Worm (Caenorhabditis elegans) whole organism, L3 larva: ENCODE measurements around the gene T05A1.5.
A peak's percentile ranks its signal among the peaks of the same experiment; 100 is the strongest.

ENCODE experiments used
- ZK546.5 ChIP-seq: sonication (generic microtip); optimal IDR thresholded peaks from 2 replicates; lab custom pipeline; 2017; ENCODE audit warnings: missing biosample characterization, missing genetic modification characterization
- ceh-28 ChIP-seq: fragments of 150-350 bp; optimal IDR thresholded peaks from 2 replicates; lab custom pipeline; 2014; ENCODE audit warnings: missing biosample characterization, missing genetic modification reagents, missing genetic modification characterization
- ceh-82 ChIP-seq: fragments of 150-350 bp; optimal IDR thresholded peaks from 2 replicates; lab custom pipeline; 2014; ENCODE audit warnings: missing biosample characterization, missing genetic modification characterization
- ceh-9 ChIP-seq: sonication (generic microtip); optimal IDR thresholded peaks from 2 replicates; lab custom pipeline; 2018; ENCODE audit warnings: missing biosample characterization, missing genetic modification characterization
- egl-27 ChIP-seq: sonication (generic microtip); optimal IDR thresholded peaks from 4 replicates; lab custom pipeline; 2017; ENCODE audit warnings: missing biosample characterization, missing genetic modification reagents, missing genetic modification characterization
- egl-5 ChIP-seq: fragments of 150-350 bp; optimal IDR thresholded peaks from 2 replicates; lab custom pipeline; 2017; ENCODE audit warnings: missing biosample characterization, missing genetic modification reagents, missing genetic modification characterization, inconsistent platforms
- elt-1 ChIP-seq: fragments of 150-350 bp; optimal IDR thresholded peaks from 2 replicates; lab custom pipeline; 2014; ENCODE audit warnings: missing biosample characterization, missing genetic modification characterization
- elt-2 ChIP-seq: sonication (generic microtip); optimal IDR thresholded peaks from 2 replicates; lab custom pipeline; 2016; ENCODE audit warnings: missing genetic modification reagents, mild to moderate bottlenecking, missing genetic modification characterization, missing compliant biosample characterization
- elt-3 ChIP-seq, 3 experiments: fragments of 150-350 bp in 1 of 3; sonication (generic microtip) in 2 of 3; optimal IDR thresholded peaks; 2 replicates in 2 of 3; 4 replicates in 1 of 3; lab custom pipeline; 2014 to 2017; ENCODE audit warnings: missing biosample characterization in 3 of 3, missing genetic modification characterization in 3 of 3
- eor-1 ChIP-seq, 2 experiments: fragments of 150-350 bp; optimal IDR thresholded peaks; 2 replicates each; lab custom pipeline; 2014 to 2018; ENCODE audit warnings: missing biosample characterization in 2 of 2, missing genetic modification characterization in 2 of 2
- fkh-10 ChIP-seq: sonication (generic microtip); optimal IDR thresholded peaks from 2 replicates; lab custom pipeline; 2017; ENCODE audit warnings: missing biosample characterization, missing genetic modification reagents, missing genetic modification characterization
- fkh-2 ChIP-seq: fragments of 150-350 bp; optimal IDR thresholded peaks from 2 replicates; lab custom pipeline; 2014; ENCODE audit warnings: missing biosample characterization, missing genetic modification reagents, missing genetic modification characterization
- jun-1 ChIP-seq: fragments of 150-350 bp; optimal IDR thresholded peaks from 2 replicates; lab custom pipeline; 2014; ENCODE audit warnings: missing biosample characterization, missing genetic modification reagents, missing genetic modification characterization
- lin-15B ChIP-seq: fragments of 150-350 bp; optimal IDR thresholded peaks from 2 replicates; lab custom pipeline; 2014; ENCODE audit warnings: missing biosample characterization, missing genetic modification characterization
- lin-39 ChIP-seq: fragments of 150-350 bp; optimal IDR thresholded peaks from 2 replicates; lab custom pipeline; 2018; ENCODE audit warnings: missing biosample characterization, missing genetic modification reagents, missing genetic modification characterization
- lsy-12 ChIP-seq: sonication (generic microtip); optimal IDR thresholded peaks from 2 replicates; lab custom pipeline; 2016; ENCODE audit warnings: mild to moderate bottlenecking, missing genetic modification characterization, missing compliant biosample characterization
- mml-1 ChIP-seq: fragments of 150-350 bp; sonication (generic microtip); optimal IDR thresholded peaks from 3 replicates; lab custom pipeline; 2014; ENCODE audit warnings: missing biosample characterization, missing genetic modification characterization
- nhr-12 ChIP-seq: fragments of 150-350 bp; optimal IDR thresholded peaks from 2 replicates; lab custom pipeline; 2014; ENCODE audit warnings: missing biosample characterization, missing genetic modification characterization
- nhr-23 ChIP-seq: fragments of 150-350 bp; optimal IDR thresholded peaks from 2 replicates; lab custom pipeline; 2014; ENCODE audit warnings: missing biosample characterization, missing genetic modification reagents, missing genetic modification characterization
- nhr-237 ChIP-seq: fragments of 150-350 bp; optimal IDR thresholded peaks from 2 replicates; lab custom pipeline; 2014; ENCODE audit warnings: missing biosample characterization, missing genetic modification characterization
- nhr-28 ChIP-seq: fragments of 150-350 bp; optimal IDR thresholded peaks from 2 replicates; lab custom pipeline; 2014; ENCODE audit warnings: missing biosample characterization, missing genetic modification characterization
- nhr-67 ChIP-seq: fragments of 150-350 bp; optimal IDR thresholded peaks from 2 replicates; lab custom pipeline; 2014; ENCODE audit warnings: missing biosample characterization, missing genetic modification characterization
- nhr-76 ChIP-seq: fragments of 150-350 bp; sonication (generic microtip); optimal IDR thresholded peaks from 5 replicates; lab custom pipeline; 2014; ENCODE audit warnings: missing biosample characterization, missing genetic modification characterization
- pha-4 ChIP-seq: fragments of 150-350 bp; optimal IDR thresholded peaks from 2 replicates; lab custom pipeline; 2014; ENCODE audit warnings: missing biosample characterization, missing genetic modification reagents, missing genetic modification characterization
- pqm-1 ChIP-seq: fragments of 150-350 bp; optimal IDR thresholded peaks from 2 replicates; lab custom pipeline; 2017; ENCODE audit warnings: missing biosample characterization, missing genetic modification characterization, inconsistent platforms
- sea-2 ChIP-seq: fragments of 150-350 bp; sonication (generic microtip); optimal IDR thresholded peaks from 4 replicates; lab custom pipeline; 2014; ENCODE audit warnings: missing biosample characterization, missing genetic modification reagents, missing genetic modification characterization
- skn-1 ChIP-seq: fragments of 150-350 bp; optimal IDR thresholded peaks from 2 replicates; lab custom pipeline; 2014; ENCODE audit warnings: missing biosample characterization, missing genetic modification characterization
- snpc-4 ChIP-seq: fragments of 150-350 bp; optimal IDR thresholded peaks from 2 replicates; lab custom pipeline; 2014; ENCODE audit warnings: missing biosample characterization, missing genetic modification characterization
- tbx-2 ChIP-seq: sonication (generic microtip); optimal IDR thresholded peaks from 2 replicates; lab custom pipeline; 2016; ENCODE audit warnings: mild to moderate bottlenecking, missing genetic modification characterization, missing compliant biosample characterization
- unc-39 ChIP-seq: sonication (generic microtip); optimal IDR thresholded peaks from 4 replicates; lab custom pipeline; 2017; ENCODE audit warnings: missing biosample characterization, missing genetic modification characterization
- unc-62 ChIP-seq: fragments of 150-350 bp; sonication (generic microtip); optimal IDR thresholded peaks from 4 replicates; lab custom pipeline; 2014; ENCODE audit warnings: missing biosample characterization, missing genetic modification reagents, missing genetic modification characterization
- zag-1 ChIP-seq: fragments of 150-350 bp; optimal IDR thresholded peaks from 2 replicates; lab custom pipeline; 2014; ENCODE audit warnings: missing biosample characterization, missing genetic modification characterization
- ztf-11 ChIP-seq: fragments of 150-350 bp; optimal IDR thresholded peaks from 2 replicates; lab custom pipeline; 2014; ENCODE audit warnings: missing biosample characterization, missing genetic modification characterization
- ztf-4 ChIP-seq: fragments of 150-350 bp; optimal IDR thresholded peaks from 2 replicates; lab custom pipeline; 2014; ENCODE audit warnings: missing biosample characterization, missing genetic modification characterization

T05A1.5 gene

ce11 chrIV:9538214-9538613 is 7.9 kb upstream of the T05A1.5 start:
- TF ChIP-seq fkh-2 (tag; lab: Kevin White, UChicago) (peak; percentile 87), unc-62 (GFP tag; lab: Kevin White, UChicago) (peak; percentile 47), elt-2 (tag; lab: Kevin White, UChicago) (no peak), egl-5 (tag; lab: Kevin White, UChicago) (peak; percentile 69), lin-39 (peak; percentile 44), elt-3 (tag; optimal IDR thresholded peaks at IDR 0.05; lab: Kevin White, UChicago) (no peak)

- TF ChIP-seq fkh-10 (no peak), elt-2 (tag; lab: Kevin White, UChicago) (peak; percentile 90), pqm-1 (tag; lab: Kevin White, UChicago) (peak; percentile 84)
- TF ChIP-seq, all 47 proteins: peak for 2
These were observed 5.7 kb upstream of the T05A1.5 start, which contains the start of gene fbl-1 for ce11 chrIV:9540342-9540856. Gene fbl-1 (plus strand): TSS chrIV:9540806.

- TF ChIP-seq zag-1 (tag; lab: Kevin White, UChicago) (no peak), snpc-4 (tag; lab: Kevin White, UChicago) (no peak), nhr-76 (tag; lab: Kevin White, UChicago) (no peak), egl-5 (tag; lab: Kevin White, UChicago) (no peak), nhr-67 (tag; lab: Kevin White, UChicago) (no peak), mml-1 (no peak), lin-15B (tag; lab: Kevin White, UChicago) (no peak), ceh-9 (tag; lab: Kevin White, UChicago) (no peak), pha-4 (tag; lab: Kevin White, UChicago) (no peak), ztf-11 (tag; lab: Kevin White, UChicago) (no peak), tbx-2 (tag; lab: Kevin White, UChicago) (no peak), ztf-4 (no peak), eor-1 (tag; optimal IDR thresholded peaks at IDR 0.05; lab: Kevin White, UChicago) (no peak), skn-1 (tag; lab: Kevin White, UChicago) (no peak), egl-27 (tag; lab: Kevin White, UChicago) (no peak), ceh-82 (tag; lab: Kevin White, UChicago) (no peak)
- TF ChIP-seq, all 47 proteins: peak for 0
These were observed 17.0 kb downstream of the T05A1.5 start, which contains the start of gene col-122 for ce11 chrIV:9563079-9563478. Gene col-122 (plus strand): TSS chrIV:9563379.

- TF ChIP-seq nhr-28 (tag; lab: Kevin White, UChicago) (no peak), jun-1 (tag; lab: Kevin White, UChicago) (no peak)
These were observed 17.7 kb downstream of the T05A1.5 start for ce11 chrIV:9563529-9564376.

- TF ChIP-seq ZK546.5 (tag; lab: Kevin White, UChicago) (no peak), lin-39 (no peak), nhr-12 (no peak), egl-5 (tag; lab: Kevin White, UChicago) (no peak), tbx-2 (tag; lab: Kevin White, UChicago) (no peak), ceh-82 (tag; lab: Kevin White, UChicago) (no peak), zag-1 (tag; lab: Kevin White, UChicago) (no peak), eor-1 (tag; optimal IDR thresholded peaks at IDR 0.05; lab: Kevin White, UChicago) (no peak), lsy-12 (tag; lab: Kevin White, UChicago) (no peak), ceh-28 (tag; lab: Kevin White, UChicago) (no peak), nhr-237 (tag; lab: Kevin White, UChicago) (no peak), nhr-23 (no peak), unc-39 (tag; lab: Kevin White, UChicago) (no peak), fkh-2 (tag; lab: Kevin White, UChicago) (no peak), ztf-11 (tag; lab: Kevin White, UChicago) (no peak), elt-2 (tag; lab: Kevin White, UChicago) (no peak), elt-1 (tag; lab: Kevin White, UChicago) (no peak), mml-1 (no peak), sea-2 (GFP tag; lab: Kevin White, UChicago) (no peak)
These were observed 20.4 kb downstream of the T05A1.5 start, which contains the start of gene lron-14 for ce11 chrIV:9566505-9566904. Gene lron-14 (minus strand): TSS chrIV:9566605.
